Worm (Caenorhabditis elegans) whole organism, early embryonic: ENCODE results near the gene idpc-7.

Experiments used
- F13C5.2 ChIP-seq: sonication (generic microtip); optimal IDR thresholded peaks from 2 replicates; lab custom pipeline; 2017; ENCODE audit warnings: mild to moderate bottlenecking, missing genetic modification characterization, inconsistent platforms, missing compliant biosample characterization
- aly-1 ChIP-seq: sonication (generic microtip); optimal IDR thresholded peaks from 2 replicates; lab custom pipeline; 2016; ENCODE audit warnings: missing genetic modification characterization, missing compliant biosample characterization
- ama-1 ChIP-seq: fragments of 150-350 bp; optimal IDR thresholded peaks from 2 replicates; lab custom pipeline; 2014
- ceh-13 ChIP-seq: fragments of 200-800 bp; sonication (Bioruptor generic); optimal IDR thresholded peaks from 2 replicates; lab custom pipeline; 2018; ENCODE audit warnings: mild to moderate bottlenecking, missing genetic modification characterization, missing compliant biosample characterization
- ceh-36 ChIP-seq: sonication (generic microtip); optimal IDR thresholded peaks from 2 replicates; lab custom pipeline; 2016; ENCODE audit warnings: missing genetic modification characterization, inconsistent platforms, missing compliant biosample characterization
- hmg-4 ChIP-seq: fragments of 200-800 bp; sonication (Bioruptor generic); optimal IDR thresholded peaks from 2 replicates; lab custom pipeline; 2018; ENCODE audit warnings: mild to moderate bottlenecking, missing genetic modification characterization, missing compliant biosample characterization
- pes-1 ChIP-seq: fragments of 200-800 bp; sonication (Bioruptor generic); IDR thresholded peaks from 2 replicates; pipeline ENCODE4 v1.3.6; 2022; ENCODE audit warnings: missing genetic modification reagents, missing genetic modification characterization, missing compliant biosample characterization
- tbx-11 ChIP-seq: fragments of 200-800 bp; sonication (Bioruptor generic); IDR thresholded peaks from 2 replicates; pipeline ENCODE4 v1.3.6; 2022; ENCODE audit warnings: missing genetic modification characterization, missing compliant biosample characterization
- tbx-37 ChIP-seq: fragments of 200-800 bp; sonication (Bioruptor generic); conservative IDR thresholded peaks from 2 replicates; pipeline ENCODE4 v1.3.6; 2022; ENCODE audit warnings: missing genetic modification reagents, missing genetic modification characterization, missing compliant biosample characterization
- tra-4 ChIP-seq: sonication (generic microtip); optimal IDR thresholded peaks from 2 replicates; lab custom pipeline; 2017; ENCODE audit warnings: missing genetic modification characterization, missing compliant biosample characterization

DNA sequence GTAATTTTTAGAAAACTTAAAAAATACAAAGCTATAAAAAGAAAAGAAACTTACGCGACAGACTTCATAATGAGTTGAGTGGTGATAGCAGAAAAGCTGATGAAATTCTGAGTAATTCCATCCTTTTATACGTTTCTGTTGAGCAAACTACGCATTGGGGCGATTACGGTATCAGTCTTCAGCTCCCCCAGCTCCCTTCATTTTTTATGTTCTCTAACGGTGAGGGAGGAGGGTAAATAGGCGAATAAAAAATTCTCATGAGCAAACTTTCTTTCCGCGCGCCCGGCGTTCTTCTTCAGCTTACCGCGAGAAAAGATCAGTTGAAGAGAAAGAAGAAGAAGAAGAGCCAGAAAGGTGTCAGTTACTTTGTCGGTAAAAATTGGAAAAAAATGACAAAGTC is at the start of gene idpc-7:
- TF ChIP-seq hmg-4 (GFP tag; lab: Kevin White, UChicago) (no peak), tbx-11 (GFP tag; lab: Robert Waterston, UW) (no peak), ama-1 (lab: Kevin White, UChicago) (no peak), aly-1 (tag; lab: Kevin White, UChicago) (no peak), pes-1 (GFP tag; lab: Robert Waterston, UW) (no peak), tbx-37 (GFP tag; lab: Robert Waterston, UW) (no peak), ceh-36 (tag; lab: Kevin White, UChicago) (no peak), ceh-13 (GFP tag; lab: Kevin White, UChicago) (no peak), tra-4 (tag; lab: Kevin White, UChicago) (no peak), F13C5.2 (tag; lab: Kevin White, UChicago) (no peak)
